Worm (Caenorhabditis elegans): Measurements from ENCODE around the gene T28H10.2.
"Not testable (repeated sequence)": the region's sequence is repeated elsewhere in the genome, so short reads cannot be mapped to it uniquely, and the experiment has no call there.

T28H10.2 gene

ce11 chrV:12513900-12514299 lies 1.2 kb upstream of the T28H10.2 start:
- TF ChIP-seq nhr-77 (tag; optimal IDR thresholded peaks at IDR 0.05) (no peak), mes-2 (tag; optimal IDR thresholded peaks at IDR 0.05; ENCODE audit: poor library complexity, severe bottlenecking) (peak; percentile 37), nhr-6 (tag; optimal IDR thresholded peaks at IDR 0.05) (peak; percentile 36), dve-1 (tag; optimal IDR thresholded peaks at IDR 0.05; ENCODE audit: insufficient read depth) (peak; percentile 7), ZK337.2 (GFP tag; IDR thresholded peaks at IDR 0.05) (no peak), pqm-1 (tag; optimal IDR thresholded peaks at IDR 0.05) (peak; percentile 51), mdl-1 (tag; optimal IDR thresholded peaks at IDR 0.05) (no peak), duxl-1 (tag; optimal IDR thresholded peaks at IDR 0.05; ENCODE audit: poor library complexity) (no peak), set-16 (GFP tag; IDR thresholded peaks at IDR 0.05) (no peak), lin-38 (GFP tag; IDR thresholded peaks at IDR 0.05) (no peak), hlh-11 (tag; optimal IDR thresholded peaks at IDR 0.05) (peak; percentile 33), ceh-82 (tag; optimal IDR thresholded peaks at IDR 0.05) (no peak), daf-16 (GFP tag; optimal IDR thresholded peaks at IDR 0.05) (no peak), daf-16 (tag; optimal IDR thresholded peaks at IDR 0.05) (peak; percentile 19), F10B5.3 (tag; optimal IDR thresholded peaks at IDR 0.05) (no peak), egl-27 (tag; optimal IDR thresholded peaks at IDR 0.05) (no peak), lin-29 (GFP tag; IDR thresholded peaks at IDR 0.05) (no peak), unc-39 (tag; optimal IDR thresholded peaks at IDR 0.05) (no peak), dmd-6 (GFP tag; IDR thresholded peaks at IDR 0.05) (peak; percentile 25; the same call in 1 of the 2 replicates), nhr-11 (tag; optimal IDR thresholded peaks at IDR 0.05) (peak; percentile 12)

DNA sequence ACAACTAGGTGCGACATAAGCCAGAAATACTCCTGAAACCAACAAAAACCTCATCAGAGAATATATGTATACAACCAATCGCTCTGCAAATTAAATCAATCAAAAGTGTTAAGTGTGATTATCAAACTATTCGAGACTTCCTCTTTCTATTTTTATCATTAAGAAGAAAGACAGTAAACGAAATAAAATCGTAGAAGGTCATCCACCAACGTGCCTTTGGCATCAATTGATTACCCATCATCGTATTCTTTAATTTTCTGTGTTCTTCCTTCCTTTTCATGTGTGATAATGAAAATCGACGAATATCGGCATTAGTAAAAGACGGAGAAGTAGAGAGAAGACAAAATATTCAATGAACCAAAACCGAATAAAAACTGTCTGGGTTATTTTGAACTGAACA lies 803 bp downstream of the T28H10.2 start:
- TF ChIP-seq nhr-28 (tag; optimal IDR thresholded peaks at IDR 0.05) (peak; percentile 45), aha-1 (tag) (peak; percentile 78), sdz-12 (GFP tag; optimal IDR thresholded peaks at IDR 0.05) (no peak), mxl-3 (GFP tag; optimal IDR thresholded peaks at IDR 0.05) (peak; percentile 51)

DNA sequence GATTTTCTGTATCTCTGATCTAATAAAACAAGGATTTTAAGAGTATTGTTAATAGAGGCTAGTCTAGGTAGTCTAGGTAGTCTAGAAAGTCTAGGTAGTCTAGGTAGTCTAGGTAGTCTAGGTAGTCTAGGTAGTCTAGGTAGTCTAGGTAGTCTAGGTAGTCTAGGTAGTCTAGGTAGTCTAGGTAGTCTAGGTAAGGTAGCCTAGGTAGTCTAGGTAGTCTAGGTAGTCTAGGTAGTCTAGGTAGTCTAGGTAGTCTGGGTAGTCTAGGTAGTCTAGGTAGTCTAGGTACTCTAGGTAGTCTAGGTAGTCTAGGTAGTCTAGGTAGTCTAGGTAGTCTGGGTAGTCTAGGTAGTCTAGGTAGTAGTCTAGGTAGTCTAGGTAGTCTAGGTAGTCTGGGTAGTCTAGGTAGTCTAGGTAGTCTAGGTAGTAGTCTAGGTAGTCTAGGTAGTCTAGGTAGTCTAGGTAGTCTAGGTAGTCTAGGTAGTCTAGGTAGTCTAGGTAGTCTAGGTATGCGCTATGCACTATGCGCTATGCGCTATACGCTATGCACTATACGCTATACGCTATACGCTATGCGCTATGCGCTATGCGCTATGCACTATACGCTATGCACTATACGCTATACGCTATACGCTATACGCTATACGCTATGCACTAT lies 2.7 kb downstream of the T28H10.2 start:
- TF ChIP-seq Y5F2A.4 (GFP tag; optimal IDR thresholded peaks at IDR 0.05), result peak; percentile 51
- peak; percentile 88 for TF ChIP-seq spr-3 (GFP tag; optimal IDR thresholded peaks at IDR 0.05)
- peak; percentile 76 for TF ChIP-seq sdz-12 (GFP tag; optimal IDR thresholded peaks at IDR 0.05)
- TF ChIP-seq gei-8 (GFP tag; optimal IDR thresholded peaks at IDR 0.05), result peak; percentile 62
- peak in 1 of 2 experiments; percentile 87 for TF ChIP-seq unc-62 (GFP tag; optimal IDR thresholded peaks at IDR 0.05 in 1 of 2)
- not testable (repeated sequence) for TF ChIP-seq unc-62 (tag; optimal IDR thresholded peaks at IDR 0.05)
- TF ChIP-seq hlh-11 (tag; optimal IDR thresholded peaks at IDR 0.05), result peak; percentile 4
- TF ChIP-seq mxl-3 (GFP tag; optimal IDR thresholded peaks at IDR 0.05), result peak; percentile 28
- peak; percentile 79 for TF ChIP-seq aha-1 (tag)
- peak; percentile 91 for TF ChIP-seq nhr-111 (GFP tag; optimal IDR thresholded peaks at IDR 0.05)
- TF ChIP-seq F10B5.3 (tag; optimal IDR thresholded peaks at IDR 0.05), result peak; percentile 1
- peak; percentile 3 for TF ChIP-seq lir-3 (tag; optimal IDR thresholded peaks at IDR 0.05)

- no peak for TF ChIP-seq nhr-25 (tag; optimal IDR thresholded peaks at IDR 0.05; ENCODE audit: borderline replicate concordance, insufficient read depth)
- peak in 1 of 2 experiments; percentile 59 for TF ChIP-seq unc-62 (GFP tag; optimal IDR thresholded peaks at IDR 0.05 in 1 of 2)
- TF ChIP-seq unc-62 (tag; optimal IDR thresholded peaks at IDR 0.05), result no peak
Measured at ce11 chrV:12506185-12506584, 6.6 kb downstream of the T28H10.2 start, which contains the start of gene nlp-46. Gene nlp-46, minus strand, starts transcription at chrV:12506285.

DNA sequence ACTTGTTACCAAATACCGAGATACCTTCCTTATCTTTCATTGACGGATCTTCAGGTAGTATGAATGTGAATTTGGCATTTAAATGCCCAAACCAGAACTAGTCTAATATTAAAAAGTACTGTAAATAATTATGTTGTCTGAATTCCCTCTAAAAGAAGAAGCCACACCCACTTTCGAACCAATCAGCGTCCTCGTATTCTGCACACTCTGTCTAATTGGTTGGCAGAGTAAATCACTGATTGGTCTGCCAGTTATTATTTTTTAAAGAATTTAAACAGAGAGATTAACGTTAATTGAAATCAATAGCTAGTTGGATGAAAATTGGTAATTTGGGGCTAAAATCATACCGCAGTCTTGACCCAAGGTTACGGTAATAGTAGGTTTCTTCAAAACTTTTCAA lies 7.0 kb downstream of the T28H10.2 start:
- TF ChIP-seq aha-1 (tag) (peak; percentile 23), F44E2.7 (GFP tag; IDR thresholded peaks at IDR 0.05) (no peak), zfp-3 (GFP tag; conservative IDR thresholded peaks at IDR 0.05) (no peak), snpc-4 (tag; optimal IDR thresholded peaks at IDR 0.05) (no peak)

Measured in whole organism, L4 larva.